Worm (Caenorhabditis elegans) whole organism, L3 larva: ENCODE measurements around the gene fbxa-196.

Experiments used
- R02D3.7 ChIP-seq: fragments of 150-350 bp; optimal IDR thresholded peaks from 2 replicates; lab custom pipeline; 2014; ENCODE audit warnings: missing biosample characterization, missing genetic modification characterization
- ZK546.5 ChIP-seq: sonication (generic microtip); optimal IDR thresholded peaks from 2 replicates; lab custom pipeline; 2017; ENCODE audit warnings: missing biosample characterization, missing genetic modification characterization
- aly-2 ChIP-seq: fragments of 150-350 bp; optimal IDR thresholded peaks from 2 replicates; lab custom pipeline; 2014; ENCODE audit warnings: missing biosample characterization, missing genetic modification characterization
- ama-1 ChIP-seq: fragments of 150-350 bp; optimal IDR thresholded peaks from 2 replicates; lab custom pipeline; 2018
- ceh-16 ChIP-seq: sonication (generic microtip); optimal IDR thresholded peaks from 2 replicates; lab custom pipeline; 2017; ENCODE audit warnings: missing biosample characterization, missing genetic modification characterization
- ceh-28 ChIP-seq: fragments of 150-350 bp; optimal IDR thresholded peaks from 2 replicates; lab custom pipeline; 2014; ENCODE audit warnings: missing biosample characterization, missing genetic modification reagents, missing genetic modification characterization
- ceh-82 ChIP-seq: fragments of 150-350 bp; optimal IDR thresholded peaks from 2 replicates; lab custom pipeline; 2014; ENCODE audit warnings: missing biosample characterization, missing genetic modification characterization
- daf-12 ChIP-seq: fragments of 150-350 bp; optimal IDR thresholded peaks from 2 replicates; lab custom pipeline; 2014; ENCODE audit warnings: missing biosample characterization, missing genetic modification reagents, missing genetic modification characterization
- egl-27 ChIP-seq: sonication (generic microtip); optimal IDR thresholded peaks from 4 replicates; lab custom pipeline; 2017; ENCODE audit warnings: missing biosample characterization, missing genetic modification reagents, missing genetic modification characterization
- egl-5 ChIP-seq: fragments of 150-350 bp; optimal IDR thresholded peaks from 2 replicates; lab custom pipeline; 2017; ENCODE audit warnings: missing biosample characterization, missing genetic modification reagents, missing genetic modification characterization, inconsistent platforms
- elt-2 ChIP-seq: sonication (generic microtip); optimal IDR thresholded peaks from 2 replicates; lab custom pipeline; 2016; ENCODE audit warnings: missing genetic modification reagents, mild to moderate bottlenecking, missing genetic modification characterization, missing compliant biosample characterization
- elt-3 ChIP-seq, 3 experiments: fragments of 150-350 bp in 1 of 3; sonication (generic microtip) in 2 of 3; optimal IDR thresholded peaks; 2 replicates in 2 of 3; 4 replicates in 1 of 3; lab custom pipeline; 2014 to 2017; ENCODE audit warnings: missing biosample characterization in 3 of 3, missing genetic modification characterization in 3 of 3
- eor-1 ChIP-seq, 2 experiments: fragments of 150-350 bp; optimal IDR thresholded peaks; 2 replicates each; lab custom pipeline; 2014 to 2018; ENCODE audit warnings: missing biosample characterization in 2 of 2, missing genetic modification characterization in 2 of 2
- fkh-10 ChIP-seq: sonication (generic microtip); optimal IDR thresholded peaks from 2 replicates; lab custom pipeline; 2017; ENCODE audit warnings: missing biosample characterization, missing genetic modification reagents, missing genetic modification characterization
- fkh-2 ChIP-seq: fragments of 150-350 bp; optimal IDR thresholded peaks from 2 replicates; lab custom pipeline; 2014; ENCODE audit warnings: missing biosample characterization, missing genetic modification reagents, missing genetic modification characterization
- fos-1 ChIP-seq: fragments of 150-350 bp; optimal IDR thresholded peaks from 2 replicates; lab custom pipeline; 2014; ENCODE audit warnings: missing biosample characterization, missing genetic modification characterization
- hmg-11 ChIP-seq: sonication (generic microtip); optimal IDR thresholded peaks from 2 replicates; lab custom pipeline; 2016; ENCODE audit warnings: missing genetic modification characterization, missing compliant biosample characterization
- lin-15B ChIP-seq: fragments of 150-350 bp; optimal IDR thresholded peaks from 2 replicates; lab custom pipeline; 2014; ENCODE audit warnings: missing biosample characterization, missing genetic modification characterization
- lin-39 ChIP-seq: fragments of 150-350 bp; optimal IDR thresholded peaks from 2 replicates; lab custom pipeline; 2018; ENCODE audit warnings: missing biosample characterization, missing genetic modification reagents, missing genetic modification characterization
- lsy-12 ChIP-seq: sonication (generic microtip); optimal IDR thresholded peaks from 2 replicates; lab custom pipeline; 2016; ENCODE audit warnings: mild to moderate bottlenecking, missing genetic modification characterization, missing compliant biosample characterization
- mdl-1 ChIP-seq: fragments of 150-350 bp; optimal IDR thresholded peaks from 2 replicates; lab custom pipeline; 2014; ENCODE audit warnings: missing biosample characterization, missing genetic modification characterization
- mml-1 ChIP-seq: fragments of 150-350 bp; sonication (generic microtip); optimal IDR thresholded peaks from 3 replicates; lab custom pipeline; 2014; ENCODE audit warnings: missing biosample characterization, missing genetic modification characterization
- nfya-1 ChIP-seq: sonication (generic microtip); optimal IDR thresholded peaks from 2 replicates; lab custom pipeline; 2017; ENCODE audit warnings: missing genetic modification characterization, mild to moderate bottlenecking, missing compliant biosample characterization, antibody characterized with exemption, moderate library complexity; ENCODE audit not compliant: insufficient read depth
- nhr-23 ChIP-seq: fragments of 150-350 bp; optimal IDR thresholded peaks from 2 replicates; lab custom pipeline; 2014; ENCODE audit warnings: missing biosample characterization, missing genetic modification reagents, missing genetic modification characterization
- nhr-237 ChIP-seq: fragments of 150-350 bp; optimal IDR thresholded peaks from 2 replicates; lab custom pipeline; 2014; ENCODE audit warnings: missing biosample characterization, missing genetic modification characterization
- nhr-25 ChIP-seq: sonication (generic microtip); optimal IDR thresholded peaks from 2 replicates; lab custom pipeline; 2017; ENCODE audit warnings: missing biosample characterization, missing genetic modification characterization
- nhr-28 ChIP-seq: fragments of 150-350 bp; optimal IDR thresholded peaks from 2 replicates; lab custom pipeline; 2014; ENCODE audit warnings: missing biosample characterization, missing genetic modification characterization
- nhr-43 ChIP-seq: sonication (generic microtip); optimal IDR thresholded peaks from 2 replicates; lab custom pipeline; 2016; ENCODE audit warnings: mild to moderate bottlenecking, missing genetic modification characterization, missing compliant biosample characterization; ENCODE audit not compliant: poor library complexity, severe bottlenecking
- nhr-67 ChIP-seq: fragments of 150-350 bp; optimal IDR thresholded peaks from 2 replicates; lab custom pipeline; 2014; ENCODE audit warnings: missing biosample characterization, missing genetic modification characterization
- nhr-77 ChIP-seq: fragments of 150-350 bp; optimal IDR thresholded peaks from 2 replicates; lab custom pipeline; 2014; ENCODE audit warnings: missing biosample characterization, missing genetic modification characterization
- pha-4 ChIP-seq: fragments of 150-350 bp; optimal IDR thresholded peaks from 2 replicates; lab custom pipeline; 2014; ENCODE audit warnings: missing biosample characterization, missing genetic modification reagents, missing genetic modification characterization
- pqm-1 ChIP-seq: fragments of 150-350 bp; optimal IDR thresholded peaks from 2 replicates; lab custom pipeline; 2017; ENCODE audit warnings: missing biosample characterization, missing genetic modification characterization, inconsistent platforms
- sea-2 ChIP-seq: fragments of 150-350 bp; sonication (generic microtip); optimal IDR thresholded peaks from 4 replicates; lab custom pipeline; 2014; ENCODE audit warnings: missing biosample characterization, missing genetic modification reagents, missing genetic modification characterization
- skn-1 ChIP-seq: fragments of 150-350 bp; optimal IDR thresholded peaks from 2 replicates; lab custom pipeline; 2014; ENCODE audit warnings: missing biosample characterization, missing genetic modification characterization
- snpc-4 ChIP-seq: fragments of 150-350 bp; optimal IDR thresholded peaks from 2 replicates; lab custom pipeline; 2014; ENCODE audit warnings: missing biosample characterization, missing genetic modification characterization
- unc-39 ChIP-seq: sonication (generic microtip); optimal IDR thresholded peaks from 4 replicates; lab custom pipeline; 2017; ENCODE audit warnings: missing biosample characterization, missing genetic modification characterization
- unc-62 ChIP-seq: fragments of 150-350 bp; sonication (generic microtip); optimal IDR thresholded peaks from 4 replicates; lab custom pipeline; 2014; ENCODE audit warnings: missing biosample characterization, missing genetic modification reagents, missing genetic modification characterization
- zag-1 ChIP-seq: fragments of 150-350 bp; optimal IDR thresholded peaks from 2 replicates; lab custom pipeline; 2014; ENCODE audit warnings: missing biosample characterization, missing genetic modification characterization
- ztf-11 ChIP-seq: fragments of 150-350 bp; optimal IDR thresholded peaks from 2 replicates; lab custom pipeline; 2014; ENCODE audit warnings: missing biosample characterization, missing genetic modification characterization
- ztf-4 ChIP-seq: fragments of 150-350 bp; optimal IDR thresholded peaks from 2 replicates; lab custom pipeline; 2014; ENCODE audit warnings: missing biosample characterization, missing genetic modification characterization

The fbxa-196 gene

DNA sequence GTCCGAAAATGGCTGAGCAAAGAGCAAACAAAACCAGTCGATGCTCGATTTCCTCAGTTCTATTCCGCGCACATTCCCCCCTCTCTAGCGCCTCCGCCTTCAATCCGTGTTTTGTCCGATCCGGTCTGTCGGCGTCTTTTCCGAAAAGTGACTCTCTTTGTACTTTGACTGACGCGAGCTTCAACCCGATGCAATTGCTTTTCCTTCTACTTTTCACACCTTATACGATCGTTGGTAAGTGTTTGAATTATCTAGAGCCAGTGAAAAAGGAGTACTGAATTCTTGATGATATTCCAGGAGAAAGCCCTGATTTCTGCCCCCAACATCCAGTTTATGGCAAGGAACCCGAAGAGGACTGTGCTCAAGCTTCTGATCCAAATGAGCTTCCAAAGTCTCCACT lies 33.5 kb upstream of the fbxa-196 start, which contains the start of gene cht-6:
Gene cht-6, plus strand, starts transcription at position 9 of the 400 bp plus-strand sequence.
- no peak for TF ChIP-seq ceh-16 (tag; lab: Kevin White, UChicago)
- no peak for TF ChIP-seq fos-1
- no peak for TF ChIP-seq ztf-11 (tag; lab: Kevin White, UChicago)
- no peak for TF ChIP-seq ZK546.5 (tag; lab: Kevin White, UChicago)
- TF ChIP-seq fkh-2 (tag; lab: Kevin White, UChicago) = no peak
- TF ChIP-seq lin-39 (tag; lab: Kevin White, UChicago) = no peak
- TF ChIP-seq nhr-77 (tag; lab: Kevin White, UChicago) = no peak
- no peak for TF ChIP-seq mml-1 (tag; lab: Kevin White, UChicago)

DNA sequence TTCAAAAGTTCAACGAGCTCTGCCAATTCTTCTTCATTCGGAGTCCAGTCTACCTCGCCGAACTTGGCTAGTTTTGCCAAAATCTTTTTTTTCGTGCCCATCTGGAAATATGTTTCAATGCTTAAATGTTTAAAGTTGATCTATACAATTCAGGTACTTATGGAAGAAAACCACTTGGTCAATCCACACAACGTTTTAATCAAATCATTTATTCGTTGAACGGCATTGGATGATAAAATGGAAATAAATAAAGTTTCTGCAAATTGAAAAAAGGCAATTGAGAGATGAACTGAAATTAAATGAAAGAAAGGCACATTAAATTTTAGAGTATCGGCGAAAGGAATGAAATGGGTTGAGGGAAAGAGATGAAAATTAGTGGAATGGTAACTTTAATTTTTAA lies 24.4 kb upstream of the fbxa-196 start, which contains the start of gene urb-1:
Gene urb-1, minus strand, starts transcription at position 101 of the 400 bp plus-strand sequence.
- TF ChIP-seq nhr-77 (tag; lab: Kevin White, UChicago) (peak; percentile 36), nfya-1 (tag; lab: Kevin White, UChicago) (no peak)

DNA sequence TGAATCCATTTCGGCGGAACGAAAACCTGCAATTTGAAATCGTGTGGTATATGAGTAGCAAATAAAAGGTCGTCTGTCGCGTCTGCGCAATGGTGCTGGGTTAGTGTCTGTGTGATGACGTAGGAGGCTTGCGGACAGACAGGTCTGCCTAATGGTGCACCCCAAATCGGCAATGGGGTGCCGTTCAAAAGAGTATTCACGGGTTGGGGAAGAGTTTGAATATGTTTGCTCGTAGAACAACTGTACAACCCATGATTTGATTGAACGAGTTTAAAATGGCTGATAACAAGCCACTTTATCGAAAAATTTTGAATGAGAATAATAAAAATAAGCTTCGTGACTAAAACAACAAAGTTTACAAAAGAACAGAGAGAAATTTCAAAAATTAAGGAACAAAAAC lies 22.5 kb upstream of the fbxa-196 start, which contains the start of gene T05H4.11:
Gene T05H4.11, minus strand, starts transcription at position 335 of the 400 bp plus-strand sequence.
- peak; percentile 7 for TF ChIP-seq pha-4
- no peak for TF ChIP-seq unc-39
- TF ChIP-seq ceh-82 (tag; lab: Kevin White, UChicago) = no peak
- TF ChIP-seq fkh-10 = no peak
- TF ChIP-seq sea-2 (GFP tag; lab: Kevin White, UChicago) = no peak
- TF ChIP-seq ztf-11 (tag; lab: Kevin White, UChicago) = no peak
- peak; percentile 27 for TF ChIP-seq nhr-25
- peak; percentile 35 for TF ChIP-seq nhr-23 (tag; lab: Kevin White, UChicago)
- TF ChIP-seq elt-2 (tag; lab: Kevin White, UChicago) = peak; percentile 27
- TF ChIP-seq elt-3 (tag; optimal IDR thresholded peaks at IDR 0.05; lab: Kevin White, UChicago) = peak in 1 of 3 experiments; percentile 9
- TF ChIP-seq daf-12 (tag; lab: Kevin White, UChicago) = no peak
- no peak for TF ChIP-seq snpc-4 (tag; lab: Kevin White, UChicago)
- TF ChIP-seq nhr-43 (tag; lab: Kevin White, UChicago) = no peak
- no peak for TF ChIP-seq zag-1 (tag; lab: Kevin White, UChicago)
- TF ChIP-seq eor-1 (tag; optimal IDR thresholded peaks at IDR 0.05; lab: Kevin White, UChicago) = no peak
- peak; percentile 11 for TF ChIP-seq pqm-1 (tag; lab: Kevin White, UChicago)
- TF ChIP-seq nhr-77 (tag; lab: Kevin White, UChicago) = no peak
- no peak for TF ChIP-seq skn-1 (tag; lab: Kevin White, UChicago)
- TF ChIP-seq lsy-12 (tag; lab: Kevin White, UChicago) = peak; percentile 31
- TF ChIP-seq ztf-4 (tag; lab: Kevin White, UChicago) = no peak
- TF ChIP-seq nhr-28 (tag; lab: Kevin White, UChicago) = no peak
- TF ChIP-seq egl-5 = no peak
- TF ChIP-seq fos-1 = no peak
- no peak for TF ChIP-seq nhr-67
- no peak for TF ChIP-seq lin-15B
- TF ChIP-seq ceh-28 = no peak
- no peak for TF ChIP-seq unc-62 (GFP tag; lab: Kevin White, UChicago)
- TF ChIP-seq ama-1 (lab: Kevin White, UChicago) = no peak
- no peak for TF ChIP-seq R02D3.7
- no peak for TF ChIP-seq nhr-237 (tag; lab: Kevin White, UChicago)

DNA sequence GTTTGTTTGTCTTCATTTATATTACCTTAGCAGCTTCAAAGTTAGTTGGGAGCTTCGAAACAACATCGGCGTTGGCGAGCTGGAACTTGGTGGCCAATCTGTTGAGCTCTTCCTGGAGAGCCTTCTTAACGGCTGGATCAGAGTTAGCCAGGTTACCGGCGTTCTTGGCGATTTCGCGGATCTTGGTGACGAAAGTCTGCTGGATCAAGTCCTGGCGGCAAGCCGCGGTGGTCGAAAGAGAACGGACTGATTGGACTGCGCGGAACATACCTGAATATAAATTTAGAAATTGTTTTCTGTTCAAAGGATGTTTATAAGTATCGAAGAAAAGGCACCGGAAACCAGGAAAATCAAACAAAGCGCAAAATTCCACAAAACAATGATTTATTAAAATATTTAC lies 21.6 kb upstream of the fbxa-196 start, which contains the start of gene atp-4:
Gene atp-4, minus strand, starts transcription at position 270 of the 400 bp plus-strand sequence.
- peak; percentile 53 for TF ChIP-seq ama-1 (lab: Kevin White, UChicago)
- no peak for TF ChIP-seq elt-2 (tag; lab: Kevin White, UChicago)

DNA sequence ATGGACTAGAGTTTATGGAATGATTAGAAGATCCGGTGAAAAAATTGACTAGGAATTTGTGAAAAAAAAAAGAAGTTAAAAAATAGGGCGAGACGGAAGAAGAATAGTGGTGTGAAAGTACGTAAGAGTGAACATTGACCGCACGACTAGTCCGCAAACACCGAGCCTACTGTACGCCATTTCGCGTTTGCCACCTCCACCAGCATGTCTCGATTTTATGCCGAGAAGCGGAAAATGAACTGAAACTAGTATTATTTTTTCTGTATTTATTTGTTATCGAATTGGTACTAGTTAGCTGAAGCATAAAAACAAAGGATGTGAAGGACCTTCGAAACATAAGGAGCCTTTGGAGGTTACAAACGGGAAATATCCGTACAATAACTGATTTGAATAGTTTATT lies 21.0 kb upstream of the fbxa-196 start:
- TF ChIP-seq fkh-10 (no peak), ceh-16 (tag; lab: Kevin White, UChicago) (no peak), pha-4 (peak; percentile 30), lsy-12 (tag; lab: Kevin White, UChicago) (peak; percentile 28), nhr-28 (tag; lab: Kevin White, UChicago) (no peak), lin-15B (peak; percentile 63), R02D3.7 (peak; percentile 1), aly-2 (tag; lab: Kevin White, UChicago) (no peak), ama-1 (lab: Kevin White, UChicago) (peak; percentile 73), elt-2 (tag; lab: Kevin White, UChicago) (peak; percentile 31), nfya-1 (tag; lab: Kevin White, UChicago) (peak; percentile 74), mdl-1 (tag; lab: Kevin White, UChicago) (no peak), ceh-28 (peak; percentile 30), egl-27 (no peak), nhr-23 (tag; lab: Kevin White, UChicago) (peak; percentile 18), nhr-43 (tag; lab: Kevin White, UChicago) (peak; percentile 14), lin-39 (tag; lab: Kevin White, UChicago) (peak; percentile 51), nhr-25 (peak; percentile 46), ztf-4 (tag; lab: Kevin White, UChicago) (no peak), snpc-4 (tag; lab: Kevin White, UChicago) (peak; percentile 11), elt-3 (tag; optimal IDR thresholded peaks at IDR 0.05; lab: Kevin White, UChicago) (no peak), nhr-237 (tag; lab: Kevin White, UChicago) (no peak), hmg-11 (tag; lab: Kevin White, UChicago) (peak; percentile 82), skn-1 (tag; lab: Kevin White, UChicago) (no peak), zag-1 (tag; lab: Kevin White, UChicago) (no peak)
